Fruit fly (Drosophila melanogaster) whole organism, embryonic: ENCODE results near the gene CG16779.

ENCODE experiments used
- Atf3 ChIP-seq: fragments of 200-800 bp; sonication (Bioruptor generic); optimal IDR thresholded peaks from 3 replicates; lab custom pipeline; 2016; ENCODE audit warnings: missing biosample characterization, missing genetic modification characterization
- B-H2 ChIP-seq: fragments of 200-800 bp; sonication (Bioruptor generic); optimal IDR thresholded peaks from 2 replicates; lab custom pipeline; 2018; ENCODE audit warnings: missing biosample characterization, mild to moderate bottlenecking, missing genetic modification characterization
- Bgb ChIP-seq: fragments of 200-800 bp; sonication (Bioruptor generic); IDR thresholded peaks from 2 replicates; pipeline ENCODE4 v1.3.6; 2022; ENCODE audit warnings: missing biosample characterization, missing genetic modification characterization; ENCODE audit not compliant: partially characterized antibody
- BtbVII ChIP-seq: fragments of 200-800 bp; sonication (Bioruptor generic); optimal IDR thresholded peaks from 3 replicates; lab custom pipeline; 2017; ENCODE audit warnings: missing biosample characterization, mild to moderate bottlenecking, missing genetic modification characterization
- CG1024 ChIP-seq: fragments of 200-800 bp; sonication (Bioruptor generic); IDR thresholded peaks from 2 replicates; pipeline ENCODE4 v1.3.6; 2022; ENCODE audit warnings: missing biosample characterization, missing genetic modification characterization
- CG10321 ChIP-seq: fragments of 200-800 bp; sonication (Bioruptor generic); IDR thresholded peaks from 2 replicates; pipeline ENCODE4 v1.3.6; 2022; ENCODE audit warnings: missing biosample characterization, missing genetic modification characterization
- CG12104 ChIP-seq: fragments of 200-800 bp; sonication (Bioruptor generic); optimal IDR thresholded peaks from 3 replicates; lab custom pipeline; 2016; ENCODE audit warnings: missing biosample characterization, missing genetic modification characterization
- CG1233 ChIP-seq: fragments of 200-800 bp; sonication (Bioruptor generic); optimal IDR thresholded peaks from 4 replicates; lab custom pipeline; 2018; ENCODE audit warnings: missing biosample characterization, mild to moderate bottlenecking, missing genetic modification characterization
- CG12659 ChIP-seq: fragments of 200-800 bp; sonication (Bioruptor generic); optimal IDR thresholded peaks from 3 replicates; lab custom pipeline; 2017; ENCODE audit warnings: mild to moderate bottlenecking, missing biosample characterization, missing genetic modification reagents, missing genetic modification characterization
- CG13287 ChIP-seq: fragments of 200-800 bp; sonication (Bioruptor generic); IDR thresholded peaks from 2 replicates; pipeline ENCODE4 v1.3.6; 2022; ENCODE audit warnings: missing biosample characterization, missing genetic modification characterization; ENCODE audit not compliant: partially characterized antibody
- CG13424 ChIP-seq: fragments of 200-800 bp; sonication (Bioruptor generic); optimal IDR thresholded peaks from 2 replicates; lab custom pipeline; 2019; ENCODE audit warnings: missing biosample characterization, mild to moderate bottlenecking, missing genetic modification characterization, moderate library complexity
- CG15696 ChIP-seq: fragments of 200-800 bp; sonication (Bioruptor generic); optimal IDR thresholded peaks from 2 replicates; lab custom pipeline; 2019; ENCODE audit warnings: missing biosample characterization, mild to moderate bottlenecking, missing genetic modification characterization, moderate library complexity
- CG2678 ChIP-seq: fragments of 200-800 bp; sonication (Bioruptor generic); optimal IDR thresholded peaks from 3 replicates; lab custom pipeline; 2019; ENCODE audit warnings: missing biosample characterization, mild to moderate bottlenecking, missing genetic modification characterization, moderate library complexity
- CG33213 ChIP-seq: fragments of 200-800 bp; sonication (Bioruptor generic); optimal IDR thresholded peaks from 3 replicates; lab custom pipeline; 2016; ENCODE audit warnings: missing biosample characterization, missing genetic modification characterization
- CG5245 ChIP-seq: fragments of 200-800 bp; sonication (Bioruptor generic); optimal IDR thresholded peaks from 3 replicates; lab custom pipeline; 2016; ENCODE audit warnings: missing biosample characterization, missing genetic modification characterization
- CG7372 ChIP-seq: fragments of 200-800 bp; sonication (Bioruptor generic); IDR thresholded peaks from 2 replicates; pipeline ENCODE4 v1.3.6; 2022; ENCODE audit warnings: missing biosample characterization, missing genetic modification characterization
- CG9797 ChIP-seq: fragments of 200-800 bp; sonication (Bioruptor generic); optimal IDR thresholded peaks from 3 replicates; lab custom pipeline; 2018; ENCODE audit warnings: missing biosample characterization, mild to moderate bottlenecking, missing genetic modification characterization
- CHES-1-like ChIP-seq: fragments of 200-800 bp; sonication (Bioruptor generic); optimal IDR thresholded peaks from 2 replicates; lab custom pipeline; 2016; ENCODE audit warnings: missing biosample characterization, missing genetic modification characterization
- Camta ChIP-seq: fragments of 200-800 bp; sonication (Bioruptor generic); optimal IDR thresholded peaks from 2 replicates; lab custom pipeline; 2016; ENCODE audit warnings: missing biosample characterization, missing genetic modification characterization
- D19A ChIP-seq: fragments of 200-800 bp; optimal IDR thresholded peaks from 3 replicates; lab custom pipeline; 2019; ENCODE audit warnings: missing biosample characterization, mild to moderate bottlenecking, missing genetic modification characterization, moderate library complexity
- Doc2 ChIP-seq: fragments of 200-800 bp; sonication (Bioruptor generic); IDR thresholded peaks from 2 replicates; pipeline ENCODE4 v1.3.6; 2022; ENCODE audit warnings: missing biosample characterization, missing genetic modification characterization
- HLH4C ChIP-seq: fragments of 200-800 bp; sonication (Bioruptor generic); IDR thresholded peaks from 3 replicates; pipeline ENCODE4 v1.3.6; 2022; ENCODE audit warnings: missing biosample characterization, missing genetic modification characterization; ENCODE audit not compliant: partially characterized antibody
- Lhr ChIP-seq: fragments of 200-800 bp; sonication (Bioruptor generic); optimal IDR thresholded peaks from 3 replicates; lab custom pipeline; 2017; ENCODE audit warnings: mild to moderate bottlenecking, missing biosample characterization, missing genetic modification reagents, missing genetic modification characterization
- MESR4 ChIP-seq: fragments of 200-800 bp; sonication (Bioruptor generic); optimal IDR thresholded peaks from 2 replicates; lab custom pipeline; 2018; ENCODE audit warnings: missing biosample characterization, mild to moderate bottlenecking, missing genetic modification characterization, moderate library complexity
- Med ChIP-seq: fragments of 200-800 bp; sonication (Bioruptor generic); peaks from one replicate; lab custom pipeline; 2016; ENCODE audit warnings: missing biosample characterization, missing genetic modification characterization, mild to moderate bottlenecking, inconsistent platforms, moderate library complexity
- Nf-YC ChIP-seq: fragments of 200-800 bp; optimal IDR thresholded peaks from 3 replicates; lab custom pipeline; 2019; ENCODE audit warnings: missing biosample characterization, mild to moderate bottlenecking, missing genetic modification characterization, moderate library complexity
- PHDP ChIP-seq: fragments of 200-800 bp; sonication (Bioruptor generic); optimal IDR thresholded peaks from 3 replicates; lab custom pipeline; 2018; ENCODE audit warnings: missing biosample characterization, mild to moderate bottlenecking, missing genetic modification characterization, moderate library complexity
- Rfx ChIP-seq: fragments of 200-800 bp; sonication (Bioruptor generic); IDR thresholded peaks from 2 replicates; pipeline ENCODE4 v1.3.6; 2022; ENCODE audit warnings: missing biosample characterization, missing genetic modification characterization
- Scr ChIP-seq: fragments of 200-800 bp; sonication (Bioruptor generic); IDR thresholded peaks from 2 replicates; pipeline ENCODE4 v1.3.6; 2022; ENCODE audit warnings: missing biosample characterization, missing genetic modification characterization; ENCODE audit not compliant: partially characterized antibody
- Vsx1 ChIP-seq: fragments of 200-800 bp; sonication (Bioruptor generic); optimal IDR thresholded peaks from 2 replicates; lab custom pipeline; 2017; ENCODE audit warnings: missing biosample characterization, mild to moderate bottlenecking, missing genetic modification characterization, missing genetic modification reagents
- amos ChIP-seq: fragments of 200-800 bp; sonication (Bioruptor generic); IDR thresholded peaks from 2 replicates; pipeline ENCODE4 v1.3.6; 2022; ENCODE audit warnings: missing biosample characterization, missing genetic modification characterization; ENCODE audit not compliant: partially characterized antibody
- bsh ChIP-seq, 2 experiments: fragments of 200-800 bp; sonication (Bioruptor generic); optimal IDR thresholded peaks; 2 replicates each; lab custom pipeline; 2017 to 2018; ENCODE audit warnings: mild to moderate bottlenecking in 2 of 2, missing biosample characterization in 2 of 2, missing genetic modification characterization in 2 of 2, moderate library complexity in 1 of 2
- cg ChIP-seq: fragments of 200-800 bp; sonication (Bioruptor generic); optimal IDR thresholded peaks from 3 replicates; lab custom pipeline; 2019; ENCODE audit warnings: missing biosample characterization, mild to moderate bottlenecking, missing genetic modification characterization, moderate library complexity
- chinmo ChIP-seq: fragments of 200-800 bp; sonication (Bioruptor generic); IDR thresholded peaks from 4 replicates; pipeline ENCODE4 v1.3.6; 2022; ENCODE audit warnings: missing biosample characterization, missing genetic modification characterization; ENCODE audit not compliant: partially characterized antibody
- dm ChIP-seq: fragments of 200-800 bp; sonication (Bioruptor generic); optimal IDR thresholded peaks from 3 replicates; lab custom pipeline; 2016; ENCODE audit warnings: missing biosample characterization, missing genetic modification characterization
- ewg ChIP-seq: fragments of 200-800 bp; sonication (Bioruptor generic); optimal IDR thresholded peaks from 3 replicates; lab custom pipeline; 2017; ENCODE audit warnings: mild to moderate bottlenecking, missing biosample characterization, missing genetic modification reagents, missing genetic modification characterization
- hb ChIP-seq: fragments of 200-800 bp; sonication (Bioruptor generic); IDR thresholded peaks from 3 replicates; pipeline ENCODE4 v1.3.6; 2022; ENCODE audit warnings: missing biosample characterization, missing genetic modification characterization; ENCODE audit not compliant: partially characterized antibody
- jigr1 ChIP-seq: fragments of 200-800 bp; sonication (Bioruptor generic); IDR thresholded peaks from 3 replicates; pipeline ENCODE4 v1.3.6; 2022; ENCODE audit warnings: missing biosample characterization, missing genetic modification characterization
- lilli ChIP-seq: fragments of 200-800 bp; sonication (Bioruptor generic); optimal IDR thresholded peaks from 3 replicates; lab custom pipeline; 2016; ENCODE audit warnings: missing biosample characterization, missing genetic modification characterization
- nau ChIP-seq: fragments of 200-800 bp; sonication (Bioruptor generic); optimal IDR thresholded peaks from 3 replicates; lab custom pipeline; 2017; ENCODE audit warnings: missing biosample characterization, mild to moderate bottlenecking, missing genetic modification characterization, missing genetic modification reagents
- nmo ChIP-seq: fragments of 200-800 bp; sonication (Bioruptor generic); optimal IDR thresholded peaks from 2 replicates; lab custom pipeline; 2018; ENCODE audit warnings: missing biosample characterization, mild to moderate bottlenecking, missing genetic modification characterization, moderate library complexity
- otp ChIP-seq: fragments of 200-800 bp; sonication (Bioruptor generic); IDR thresholded peaks from 3 replicates; pipeline ENCODE4, ENCODE4 v1.3.6; 2022; ENCODE audit warnings: missing biosample characterization, missing genetic modification characterization
- ranshi ChIP-seq: fragments of 200-800 bp; sonication (Bioruptor generic); IDR thresholded peaks from 2 replicates; pipeline ENCODE4 v1.3.6; 2022; ENCODE audit warnings: missing biosample characterization, missing genetic modification characterization
- row ChIP-seq: fragments of 200-800 bp; sonication (Bioruptor generic); IDR thresholded peaks from 3 replicates; pipeline ENCODE4 v1.3.6; 2022; ENCODE audit warnings: missing biosample characterization, missing genetic modification characterization
- salm ChIP-seq: fragments of 200-800 bp; sonication (Bioruptor generic); optimal IDR thresholded peaks from 2 replicates; lab custom pipeline; 2018; ENCODE audit warnings: missing biosample characterization, mild to moderate bottlenecking, missing genetic modification characterization
- sd ChIP-seq: fragments of 200-800 bp; sonication (Bioruptor generic); optimal IDR thresholded peaks from 3 replicates; lab custom pipeline; 2018; ENCODE audit warnings: missing biosample characterization, mild to moderate bottlenecking, missing genetic modification characterization, moderate library complexity
- shn ChIP-seq: fragments of 200-800 bp; sonication (Bioruptor generic); optimal IDR thresholded peaks from 3 replicates; lab custom pipeline; 2016; ENCODE audit warnings: missing biosample characterization, missing genetic modification characterization
- unc-4 ChIP-seq: fragments of 200-800 bp; sonication (Bioruptor generic); IDR thresholded peaks from 2 replicates; pipeline ENCODE4 v1.3.6; 2022; ENCODE audit warnings: missing biosample characterization, missing genetic modification characterization; ENCODE audit not compliant: partially characterized antibody
- unpg ChIP-seq: fragments of 200-800 bp; sonication (Bioruptor generic); optimal IDR thresholded peaks from 3 replicates; lab custom pipeline; 2018; ENCODE audit warnings: missing biosample characterization, mild to moderate bottlenecking, missing genetic modification characterization, moderate library complexity

The CG16779 gene

dm6 chr3R:9504355-9504754 is 10.9 kb upstream of the CG16779 start, which contains the start of gene CG8149 (continued):
- no peak for TF ChIP-seq BtbVII (GFP tag; lab: Kevin White, UChicago)
- peak; percentile 98 for TF ChIP-seq CG13287 (GFP tag; lab: Robert Waterston, UW)
- TF ChIP-seq dm (GFP tag; lab: Kevin White, UChicago), result peak; percentile 50
- 0 out of 4 replicates have a peak, but pooled peaks have one; percentile 36 for TF ChIP-seq chinmo (GFP tag; lab: Robert Waterston, UW)
- peak; percentile 5 for TF ChIP-seq lilli (GFP tag; lab: Kevin White, UChicago)
- peak; percentile 86 for TF ChIP-seq amos (GFP tag; lab: Robert Waterston, UW)
- TF ChIP-seq MESR4 (GFP tag; lab: Kevin White, UChicago), result peak; percentile 76
- peak; percentile 18 for TF ChIP-seq CG1233 (GFP tag; lab: Kevin White, UChicago)
- peak; percentile 20; the same call in 1 of the 2 replicates for TF ChIP-seq Rfx (GFP tag; lab: Robert Waterston, UW)
- TF ChIP-seq ewg, result no peak
- TF ChIP-seq CG10321 (GFP tag; lab: Robert Waterston, UW), result no peak
- peak; percentile 24 for TF ChIP-seq Nf-YC (tag; lab: Kevin White, UChicago)
- peak; percentile 41 for TF ChIP-seq PHDP (tag; lab: Kevin White, UChicago)
- no peak for TF ChIP-seq jigr1
- no peak for TF ChIP-seq Doc2 (GFP tag; lab: Robert Waterston, UW)
- peak; percentile 60 for TF ChIP-seq row (GFP tag; lab: Robert Waterston, UW)
- peak; percentile 51 for TF ChIP-seq B-H2 (GFP tag; lab: Kevin White, UChicago)
- peak; percentile 8 for TF ChIP-seq CG15696 (tag; lab: Kevin White, UChicago)
- TF ChIP-seq nmo (GFP tag; lab: Kevin White, UChicago), result peak; percentile 68
- TF ChIP-seq nau (GFP tag; lab: Kevin White, UChicago), result peak; percentile 4
- no peak for TF ChIP-seq ranshi (GFP tag; lab: Robert Waterston, UW)
- TF ChIP-seq hb (GFP tag; lab: Robert Waterston, UW), result peak; percentile 86
- no peak for TF ChIP-seq CG2678 (tag; lab: Kevin White, UChicago)
- TF ChIP-seq Lhr, result peak; percentile 51
- TF ChIP-seq sd, result peak; percentile 42
- TF ChIP-seq shn (GFP tag; lab: Kevin White, UChicago), result no peak
- no peak for TF ChIP-seq CG12104 (GFP tag; lab: Kevin White, UChicago)
- TF ChIP-seq CG7372 (GFP tag; lab: Robert Waterston, UW), result no peak
- TF ChIP-seq CG5245 (GFP tag; lab: Kevin White, UChicago), result no peak
- TF ChIP-seq Camta (GFP tag; lab: Kevin White, UChicago), result no peak
- peak; percentile 13 for TF ChIP-seq D19A (tag; lab: Kevin White, UChicago)
- peak; percentile 44 for TF ChIP-seq CG13424 (tag; lab: Kevin White, UChicago)
- peak; percentile 96 for TF ChIP-seq Scr (GFP tag; lab: Robert Waterston, UW)
- no peak for TF ChIP-seq bsh (GFP tag; optimal IDR thresholded peaks at IDR 0.05; lab: Kevin White, UChicago)
- TF ChIP-seq HLH4C (GFP tag; lab: Robert Waterston, UW), result peak; percentile 88
- peak; percentile 6 for TF ChIP-seq unpg (GFP tag; lab: Kevin White, UChicago)
- peak; percentile 95 for TF ChIP-seq Bgb (GFP tag; lab: Robert Waterston, UW)
- peak; percentile 77 for TF ChIP-seq Med (GFP tag; lab: Kevin White, UChicago)
- peak; percentile 97 for TF ChIP-seq unc-4
- TF ChIP-seq salm (tag; lab: Kevin White, UChicago), result peak; percentile 20
- peak; percentile 15 for TF ChIP-seq cg (GFP tag; lab: Kevin White, UChicago)
- peak; percentile 69 for TF ChIP-seq Vsx1
- TF ChIP-seq CG9797 (GFP tag; lab: Kevin White, UChicago), result peak; percentile 75
- TF ChIP-seq Atf3, result no peak
- peak; percentile 1 for TF ChIP-seq CHES-1-like
- peak; percentile 78 for TF ChIP-seq CG12659 (GFP tag; lab: Kevin White, UChicago)
- TF ChIP-seq CG1024 (GFP tag; lab: Robert Waterston, UW), result no peak
- TF ChIP-seq otp, result no peak
- peak; percentile 48 for TF ChIP-seq CG33213 (GFP tag; lab: Kevin White, UChicago)
